Fruit fly (Drosophila melanogaster): ENCODE measurements around the gene CG14269.
A peak's percentile ranks its signal among the peaks of the same experiment; 100 is the strongest.

The CG14269 gene

DNA sequence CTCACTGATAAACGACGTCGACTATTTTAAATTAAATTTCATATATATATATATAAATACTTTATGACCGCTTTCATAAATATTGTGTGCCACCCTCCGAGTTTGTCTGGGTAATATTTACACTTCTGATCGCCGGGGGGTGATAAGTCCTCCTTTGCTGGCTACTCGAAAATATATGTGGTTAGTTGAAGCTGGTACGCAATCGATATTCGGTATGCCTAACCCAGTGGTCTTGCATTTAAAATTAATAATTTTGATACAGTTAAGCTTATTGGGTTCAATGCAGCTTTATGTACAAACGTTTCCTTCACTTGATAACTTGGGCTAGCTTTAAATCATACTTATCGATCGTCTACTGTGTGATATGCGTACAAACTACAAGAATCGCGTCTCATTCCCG, 5.7 kb downstream of the CG14269 start:
- peak; percentile 52 for TF ChIP-seq noc (tag; optimal IDR thresholded peaks at IDR 0.05)

DNA sequence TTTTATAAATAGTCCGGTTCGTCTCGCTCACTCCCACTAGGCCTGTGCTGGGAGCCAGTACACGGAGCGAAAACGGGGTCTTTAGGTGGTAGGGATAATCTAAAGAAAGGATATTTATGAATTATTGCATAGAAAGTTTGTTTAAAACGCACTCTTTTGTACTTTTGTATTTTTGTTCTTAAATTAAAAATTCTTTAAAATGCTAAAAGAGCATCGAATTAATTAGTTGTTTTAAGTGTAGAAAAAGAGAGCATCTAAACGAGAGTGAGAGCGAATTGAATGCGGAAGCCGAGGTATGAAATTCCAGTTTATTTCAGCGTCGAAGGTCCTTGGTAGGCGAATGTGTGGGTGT, 8.0 kb downstream of the CG14269 start:
- peak; percentile 58 for TF ChIP-seq noc (tag; optimal IDR thresholded peaks at IDR 0.05)

DNA sequence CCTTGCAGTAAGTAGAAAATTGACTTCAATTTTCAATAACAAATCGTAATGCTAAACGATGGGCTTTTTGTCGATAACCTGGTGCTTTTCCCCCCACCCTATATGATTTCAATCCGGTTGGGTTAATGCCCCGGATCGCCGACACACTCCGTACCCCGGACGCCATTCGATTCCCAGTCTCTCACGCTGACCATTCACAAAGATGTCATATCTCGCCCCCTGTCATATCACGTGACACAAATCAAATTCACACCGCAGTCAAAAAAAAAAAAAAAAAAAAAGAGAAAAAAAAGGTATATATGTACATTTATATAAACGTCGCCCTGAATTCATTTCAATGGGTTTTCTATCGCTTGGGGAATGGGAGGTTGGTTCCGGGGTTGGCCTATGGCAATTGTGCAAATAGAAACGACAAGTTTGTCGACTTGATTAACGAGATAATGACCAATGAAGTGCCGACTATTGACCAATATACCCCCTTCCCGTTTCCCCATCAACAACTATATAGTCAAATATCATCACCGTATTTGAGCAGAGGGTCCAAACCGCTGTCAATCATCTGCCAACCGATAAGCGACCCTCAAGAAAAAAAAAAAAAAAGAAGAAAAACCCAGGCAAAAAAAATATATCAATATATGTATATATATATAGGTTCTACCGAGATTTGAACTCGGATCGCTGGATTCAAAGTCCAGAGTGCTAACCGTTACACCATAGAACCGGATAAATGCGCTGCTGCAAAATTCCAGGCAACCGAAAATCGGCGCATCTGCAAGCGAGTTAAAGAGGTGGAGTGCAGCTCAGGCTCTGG, 8.6 kb downstream of the CG14269 start:
- no peak for TF ChIP-seq noc (tag; optimal IDR thresholded peaks at IDR 0.05)

DNA sequence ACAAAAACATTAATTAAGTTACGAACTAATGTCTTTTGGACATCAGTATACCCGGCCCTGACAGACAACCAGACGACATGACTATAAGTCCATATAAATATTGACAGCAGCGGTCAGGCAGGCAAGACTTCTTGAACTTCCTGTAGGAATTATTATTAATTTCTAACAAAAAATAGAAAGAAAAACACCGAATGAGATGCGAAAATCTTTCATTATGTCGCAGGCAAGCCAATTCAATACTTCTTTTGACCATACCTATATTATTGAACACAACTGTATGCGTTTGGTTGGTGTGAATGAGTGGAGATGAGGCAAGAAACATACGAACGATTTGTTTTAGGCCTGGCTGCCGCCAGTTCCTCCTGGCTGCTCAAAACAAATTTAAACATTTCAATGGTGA, 10.6 kb downstream of the CG14269 start:
- peak; percentile 74 for TF ChIP-seq noc (tag; optimal IDR thresholded peaks at IDR 0.05)

DNA sequence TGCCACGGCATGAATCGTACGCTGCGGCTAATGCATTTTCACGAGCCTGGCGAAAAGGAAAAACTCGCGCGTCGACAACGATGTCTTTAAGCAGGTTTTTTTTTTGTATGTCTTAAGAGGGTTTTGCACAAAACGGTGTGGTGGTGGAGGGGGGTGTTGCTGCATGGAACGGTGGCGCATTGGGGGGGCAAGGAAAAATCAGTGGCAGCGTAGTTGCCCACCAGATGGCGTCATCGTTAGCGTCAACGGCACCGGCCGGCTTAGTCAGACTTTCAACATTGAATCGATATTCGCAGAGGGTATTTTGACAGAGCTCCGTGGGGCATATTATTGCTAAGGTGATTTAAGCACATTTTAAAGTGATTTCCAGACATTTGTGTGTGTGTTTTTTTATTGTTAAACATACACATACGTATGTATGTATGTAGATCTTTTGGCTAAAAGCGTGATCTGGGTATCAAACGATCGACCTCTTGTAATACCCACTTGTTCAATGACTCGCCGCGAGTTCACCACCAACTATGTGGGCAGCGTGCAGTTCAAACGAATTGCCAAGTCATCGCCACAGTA, 12.3 kb downstream of the CG14269 start:
- TF ChIP-seq noc (tag; optimal IDR thresholded peaks at IDR 0.05) = no peak

DNA sequence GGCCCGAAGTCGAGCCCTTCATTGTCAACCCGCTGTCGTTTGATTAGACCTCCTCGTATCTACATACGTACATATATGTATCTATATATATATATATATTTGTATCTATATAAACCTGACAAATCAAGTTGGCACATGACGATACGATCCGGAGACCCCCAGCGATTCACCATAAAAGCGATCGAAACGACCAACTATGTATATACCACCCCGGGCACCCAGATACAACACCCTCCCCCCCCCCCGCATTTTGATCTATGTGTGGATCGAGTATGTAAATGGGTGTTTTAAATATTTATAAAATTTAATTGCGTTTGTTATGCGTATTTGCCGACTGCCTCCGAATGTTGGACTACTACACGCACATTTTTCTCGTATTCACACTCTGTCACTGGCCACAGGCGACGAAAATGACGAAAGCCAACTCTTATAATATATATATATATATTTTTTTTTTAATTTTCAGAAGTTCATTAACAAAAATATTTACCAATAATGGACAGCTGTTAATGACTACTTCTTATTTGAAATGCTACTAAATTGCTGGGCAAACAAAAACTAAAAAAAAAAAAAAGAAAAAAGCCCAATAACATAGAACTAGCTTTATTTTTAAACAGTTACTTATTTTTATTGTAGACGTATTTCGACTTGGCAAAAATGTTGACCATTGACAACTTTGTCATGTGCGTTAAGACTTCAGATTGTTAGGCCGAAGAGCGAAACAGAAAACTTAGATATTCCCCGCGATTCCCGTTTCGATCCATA, 21.4 kb downstream of the CG14269 start:
- peak; percentile 90 for TF ChIP-seq noc (tag; optimal IDR thresholded peaks at IDR 0.05)

DNA sequence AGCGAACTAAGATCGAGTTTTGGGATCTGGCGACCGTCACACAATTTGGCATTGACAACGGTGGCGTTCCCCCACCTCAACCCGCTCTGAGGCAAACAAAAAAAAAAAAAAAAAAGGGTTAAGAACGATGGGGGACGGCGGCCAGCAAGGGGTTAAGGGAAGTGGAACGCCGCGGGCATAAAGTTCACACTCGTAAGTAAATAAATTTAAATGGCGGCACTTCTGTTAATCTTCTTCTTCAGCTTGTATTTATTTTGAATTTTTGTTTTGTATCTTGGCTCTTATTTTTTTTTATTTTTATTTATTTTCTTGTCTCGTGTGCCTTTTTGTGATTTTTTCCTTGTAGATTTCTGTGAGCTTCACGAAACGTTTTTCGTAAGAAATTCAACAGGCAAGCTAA, 22.8 kb downstream of the CG14269 start:
- no peak for TF ChIP-seq noc (tag; optimal IDR thresholded peaks at IDR 0.05)

DNA sequence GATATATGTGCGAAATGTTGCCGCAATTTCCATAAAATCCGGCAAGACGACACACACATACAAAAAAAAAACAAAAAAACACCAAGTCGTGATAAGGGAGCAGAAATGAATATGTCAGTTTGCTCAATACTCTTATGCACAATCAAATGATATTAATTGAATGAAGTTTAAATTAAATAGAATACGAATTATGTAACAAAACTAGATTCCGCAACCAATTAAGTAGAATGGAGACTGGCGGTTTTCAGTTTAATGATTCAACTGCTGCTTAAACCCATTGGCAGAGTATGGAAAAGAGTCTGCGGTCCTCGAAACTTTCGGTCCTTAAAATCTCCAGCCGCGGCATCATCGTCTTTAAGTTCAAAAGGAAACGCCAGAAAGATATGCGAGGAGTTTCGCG, 23.8 kb downstream of the CG14269 start:
- TF ChIP-seq noc (tag; optimal IDR thresholded peaks at IDR 0.05) = no peak

DNA sequence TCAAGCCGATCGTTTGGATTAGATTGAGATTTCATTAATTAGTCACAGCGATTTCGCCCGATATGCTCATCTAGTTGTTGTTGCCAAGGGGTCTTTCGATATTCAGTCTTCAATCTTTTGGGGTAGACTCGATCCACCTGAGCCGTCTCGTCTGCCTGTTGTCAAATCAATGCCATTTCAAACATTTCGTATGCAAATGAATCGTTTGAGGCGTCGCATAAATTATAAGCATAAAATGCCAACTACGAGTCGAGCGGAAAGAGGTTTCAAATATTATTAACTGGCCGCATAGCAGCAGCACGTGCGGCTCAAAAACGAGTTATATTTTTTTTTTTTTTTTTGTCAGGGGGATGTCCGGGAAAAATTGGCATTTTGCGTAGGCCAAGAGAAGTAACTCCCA, 24.2 kb downstream of the CG14269 start:
- no peak for TF ChIP-seq noc (tag; optimal IDR thresholded peaks at IDR 0.05)

DNA sequence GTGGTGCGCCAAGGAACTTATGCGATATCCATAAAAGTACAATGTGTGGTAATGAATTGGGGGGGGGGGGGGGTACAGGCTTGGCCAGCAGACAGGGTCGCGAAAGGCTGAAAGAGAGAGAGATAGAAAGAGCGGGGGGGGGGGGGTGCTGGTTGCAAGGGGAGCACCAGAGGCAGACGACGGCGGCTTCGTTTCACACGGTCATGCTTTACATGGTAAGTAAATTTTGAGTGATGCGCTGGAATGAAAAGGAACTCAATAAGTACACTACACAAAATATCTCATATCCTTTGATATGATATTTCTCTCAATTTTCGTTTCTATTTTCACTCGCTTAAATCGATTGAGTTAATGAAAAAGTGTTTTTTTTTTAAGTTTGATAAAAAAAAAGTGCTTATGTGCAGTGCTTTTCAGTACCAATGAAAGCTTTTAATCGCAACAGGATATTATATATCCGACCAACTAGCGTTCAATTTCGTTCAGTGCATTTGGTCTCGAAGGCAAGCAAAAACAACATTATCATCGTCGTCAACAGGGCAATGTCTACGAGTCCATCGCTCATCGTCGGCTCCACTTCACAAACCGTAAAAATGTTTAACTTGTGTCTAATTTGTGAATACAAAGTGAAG, 26.9 kb downstream of the CG14269 start:
- no peak for TF ChIP-seq noc (tag; optimal IDR thresholded peaks at IDR 0.05)

DNA sequence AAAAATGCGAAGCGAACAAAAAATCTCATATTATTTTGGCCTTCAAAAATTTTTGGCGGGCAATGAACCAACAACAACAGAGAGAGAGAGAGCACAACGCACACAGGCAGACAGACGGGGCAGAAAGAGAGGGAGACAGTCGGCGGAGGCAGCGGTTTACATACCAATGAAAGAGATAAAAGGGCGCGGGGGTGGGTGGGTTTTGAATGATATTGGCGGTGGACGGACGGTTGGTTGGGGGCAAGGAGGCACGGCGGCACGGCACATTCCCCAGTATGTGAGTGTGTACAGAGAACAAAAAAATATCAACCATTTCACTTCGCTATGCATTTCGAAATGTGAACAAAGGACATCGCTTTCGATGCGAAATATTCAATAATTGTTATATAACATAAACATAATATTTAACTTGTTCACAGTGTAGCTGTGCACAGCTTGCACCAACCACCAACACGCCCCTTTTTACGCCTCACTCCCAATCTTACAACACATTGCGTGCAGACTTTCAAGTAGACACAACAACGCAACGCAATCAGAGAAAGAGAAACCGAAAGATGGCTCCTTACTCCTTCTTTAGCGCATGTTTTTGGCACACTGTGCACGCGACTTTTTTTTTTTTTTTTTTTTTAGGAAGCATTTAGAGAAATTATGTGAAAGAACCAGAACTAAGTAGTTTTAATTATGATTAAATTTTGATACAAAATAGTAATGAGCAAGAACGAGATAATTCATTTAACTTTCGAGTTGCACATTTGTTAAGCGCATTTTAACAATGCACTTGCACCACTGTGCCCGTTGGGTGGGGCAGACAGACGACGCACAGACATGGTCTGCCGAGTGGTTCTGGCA, 27.6 kb downstream of the CG14269 start:
- no peak for TF ChIP-seq noc (tag; optimal IDR thresholded peaks at IDR 0.05)

DNA sequence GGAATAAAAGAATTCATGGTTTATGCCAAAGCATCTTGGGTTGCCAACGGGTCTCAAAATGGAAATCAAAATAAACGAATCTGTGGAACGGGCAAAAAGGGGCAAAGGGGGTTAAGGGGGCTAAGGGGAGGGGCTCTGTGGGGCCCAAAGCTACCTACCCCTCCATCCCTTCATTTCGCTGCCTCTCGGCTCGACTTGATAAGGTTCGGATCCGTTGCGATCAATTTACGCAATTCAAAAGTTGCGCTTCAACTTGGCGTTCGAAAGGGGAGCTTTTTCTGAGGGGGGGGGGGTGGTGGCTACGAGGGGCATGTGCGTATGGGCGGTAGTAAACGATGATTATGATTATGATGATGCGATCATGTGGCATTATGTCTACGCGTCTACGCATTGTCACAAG, 30.2 kb downstream of the CG14269 start:
- no peak for TF ChIP-seq noc (tag; optimal IDR thresholded peaks at IDR 0.05)

DNA sequence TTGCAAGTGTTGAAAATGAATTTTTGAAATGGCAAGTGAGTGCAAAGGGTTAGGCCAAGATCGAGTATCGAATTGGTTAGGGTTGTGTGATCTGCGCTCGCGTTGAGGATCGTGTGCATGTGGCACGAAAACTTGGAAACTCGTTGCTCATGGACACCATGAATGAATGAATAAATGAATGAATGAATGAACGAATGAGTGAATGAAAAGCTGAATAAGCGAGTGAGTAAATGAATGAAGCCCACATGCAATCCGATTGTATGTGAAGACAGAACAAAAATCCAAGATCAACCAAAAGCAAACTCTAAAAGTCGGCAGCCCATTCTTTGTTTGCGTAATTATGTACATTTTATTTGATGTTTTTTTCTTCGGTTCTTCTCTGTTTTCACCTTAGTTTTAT, 30.9 kb downstream of the CG14269 start:
- TF ChIP-seq noc (tag; optimal IDR thresholded peaks at IDR 0.05) = no peak

DNA sequence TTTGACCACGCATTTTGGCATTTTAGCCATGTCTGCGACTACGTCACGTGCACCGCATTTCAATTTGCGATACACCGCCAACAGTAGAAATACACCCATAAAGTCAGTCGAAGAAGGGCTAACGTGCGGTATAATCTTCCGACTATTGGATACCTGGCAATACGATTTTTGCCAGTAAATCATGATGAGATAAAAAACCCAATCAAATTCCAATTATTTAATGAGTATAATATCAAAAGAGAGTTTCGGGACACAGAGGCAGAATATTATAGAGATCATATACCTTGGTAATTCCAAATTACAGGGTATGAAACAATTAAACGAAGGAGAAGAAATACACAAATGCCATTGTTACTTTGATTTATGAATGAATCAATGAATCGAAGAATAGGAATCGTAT, 32.2 kb downstream of the CG14269 start:
- peak; percentile 67 for TF ChIP-seq noc (tag; optimal IDR thresholded peaks at IDR 0.05)

DNA sequence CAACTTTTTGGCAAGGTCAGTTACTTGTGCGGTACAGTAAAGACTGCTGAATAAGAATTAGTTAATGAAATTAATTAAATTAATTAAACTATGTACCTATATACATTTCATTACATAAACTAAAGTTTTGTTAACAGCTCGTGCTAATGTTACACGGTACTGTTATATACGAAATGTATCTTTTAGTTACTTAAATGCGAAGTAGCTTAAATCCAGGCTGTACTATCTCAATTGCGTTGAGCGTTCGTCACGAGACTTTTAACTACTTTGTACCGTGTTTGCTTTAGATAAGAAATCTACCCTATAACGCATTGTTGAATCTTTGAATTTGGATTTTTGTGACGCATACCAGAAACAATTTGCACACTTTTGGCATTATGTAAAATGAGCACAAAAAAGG, 36.3 kb downstream of the CG14269 start:
- TF ChIP-seq noc (tag; optimal IDR thresholded peaks at IDR 0.05) = peak; percentile 60

Measured in whole organism, larva.